Fruit fly (Drosophila melanogaster): ENCODE results near the gene sina.

sina gene

DNA sequence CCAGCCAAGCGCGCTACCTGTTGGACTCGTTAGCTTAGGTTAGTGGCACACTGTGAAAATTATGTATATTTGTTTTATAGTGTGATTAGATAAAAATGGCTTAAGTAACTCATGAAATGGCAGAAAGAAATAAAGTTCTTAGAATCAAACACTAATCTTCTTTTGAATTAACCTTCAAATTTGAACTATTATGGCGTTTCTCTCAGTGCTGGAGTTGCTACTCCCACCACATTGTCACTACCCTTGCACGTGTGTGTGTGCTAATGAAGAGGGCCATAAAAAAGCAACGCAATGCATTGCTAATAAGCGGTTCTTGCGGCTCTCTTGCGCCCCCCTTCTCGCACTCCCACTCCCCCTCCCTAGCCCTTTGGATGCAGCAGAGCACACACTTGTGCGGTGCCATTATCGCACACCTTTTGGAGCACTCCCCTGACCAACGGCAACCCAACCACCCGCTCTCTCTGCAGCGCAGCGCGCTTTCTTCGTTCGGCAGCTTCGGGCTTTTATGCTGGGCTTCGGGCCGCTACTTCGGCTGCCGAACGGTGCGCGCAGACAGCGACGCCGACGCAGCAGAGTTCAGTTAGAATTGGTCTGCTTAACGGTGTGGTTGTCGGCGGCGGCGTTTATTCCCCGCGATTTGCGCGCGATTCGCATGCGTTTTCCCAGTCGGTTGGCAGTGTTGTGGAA lies 37.2 kb downstream of the sina start (continued):
- TF ChIP-seq Bgb (GFP tag; IDR thresholded peaks at IDR 0.05; ENCODE audit: partially characterized antibody) = peak; percentile 43; the same call in 1 of the 2 replicates
- TF ChIP-seq CG9727 (GFP tag; optimal IDR thresholded peaks at IDR 0.05) = peak; percentile 85
- peak; percentile 54 for TF ChIP-seq CG2116 (GFP tag; optimal IDR thresholded peaks at IDR 0.05)
- TF ChIP-seq Ada2b (GFP tag; IDR thresholded peaks at IDR 0.05) = peak; percentile 88
- peak; percentile 90 for TF ChIP-seq lmd (GFP tag; IDR thresholded peaks at IDR 0.05)
- TF ChIP-seq CG7271 (tag; optimal IDR thresholded peaks at IDR 0.05) = peak; percentile 69
- peak; percentile 54 for TF ChIP-seq Hey (tag; optimal IDR thresholded peaks at IDR 0.05)
- TF ChIP-seq CG8478 (optimal IDR thresholded peaks at IDR 0.05) = no peak

DNA sequence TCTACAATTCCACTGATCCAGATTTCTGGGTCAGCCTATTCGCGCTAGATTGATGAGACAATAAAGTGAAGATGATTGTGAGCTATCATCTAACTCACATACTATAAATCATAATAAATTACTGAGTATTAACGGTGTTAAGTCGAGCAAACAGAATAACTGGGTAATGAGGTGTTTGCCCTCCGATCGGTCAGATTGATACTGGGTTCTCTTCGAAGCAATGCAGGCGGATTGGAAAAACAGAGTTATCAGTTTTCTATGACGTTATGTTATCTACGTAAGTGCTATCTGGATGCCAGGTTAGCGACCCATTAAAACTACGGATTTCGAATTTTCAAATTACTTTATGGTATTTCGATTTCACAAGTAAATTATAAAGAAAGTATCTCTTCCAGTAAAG lies 38.4 kb downstream of the sina start:
- TF ChIP-seq Asciz (GFP tag; optimal IDR thresholded peaks at IDR 0.05) (peak; percentile 16), CG43689 (GFP tag; IDR thresholded peaks at IDR 0.05) (no peak), CG32772 (GFP tag; IDR thresholded peaks at IDR 0.05) (no peak), sens (GFP tag) (peak; percentile 74), grn (GFP tag; optimal IDR thresholded peaks at IDR 0.05) (peak; percentile 61), CG3065 (GFP tag; optimal IDR thresholded peaks at IDR 0.05) (no peak), lab (GFP tag; optimal IDR thresholded peaks at IDR 0.05) (peak; percentile 56), twi (tag; optimal IDR thresholded peaks at IDR 0.05) (no peak)

DNA sequence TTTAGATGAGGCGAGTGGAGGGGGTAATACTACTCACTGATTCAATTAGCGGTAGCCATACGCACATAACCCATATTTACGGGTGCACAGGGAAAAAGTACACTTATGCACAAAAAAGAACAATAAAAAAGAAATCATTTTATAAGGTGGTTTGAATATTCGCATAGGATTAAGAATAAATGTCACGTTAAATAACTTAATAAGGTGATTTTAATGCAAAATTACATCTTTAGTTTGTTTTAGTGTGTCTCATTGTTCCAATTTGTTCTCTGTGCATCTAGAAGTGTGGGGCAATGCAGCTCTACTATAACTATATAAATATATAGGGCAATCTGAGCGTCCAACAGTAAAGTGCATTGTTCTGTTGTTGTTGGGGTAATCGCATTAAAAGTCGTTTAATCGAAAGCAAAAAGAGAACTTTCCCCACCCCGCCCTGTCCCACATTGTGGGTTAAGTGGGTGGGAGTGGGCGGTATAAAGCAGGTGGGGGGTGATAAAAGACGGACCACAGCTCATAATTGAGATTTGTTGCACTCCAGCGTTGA lies 39.2 kb downstream of the sina start:
- TF ChIP-seq Poxn (GFP tag; IDR thresholded peaks at IDR 0.05) = no peak
- TF ChIP-seq fd96Cb (tag; optimal IDR thresholded peaks at IDR 0.05) = peak; percentile 24
- TF ChIP-seq klu (GFP tag; IDR thresholded peaks at IDR 0.05) = no peak
- no peak for TF ChIP-seq vvl (GFP tag; IDR thresholded peaks at IDR 0.05)
- no peak for TF ChIP-seq abd-A (tag; optimal IDR thresholded peaks at IDR 0.05)
- TF ChIP-seq CG8359 (GFP tag; optimal IDR thresholded peaks at IDR 0.05; ENCODE audit: borderline replicate concordance) = peak; percentile 6
- peak; percentile 21 for TF ChIP-seq CG2678 (tag; optimal IDR thresholded peaks at IDR 0.05)
- 0 out of 3 replicates have a peak, but pooled peaks have one; percentile 16 for TF ChIP-seq row (GFP tag; IDR thresholded peaks at IDR 0.05)
- TF ChIP-seq ken (GFP tag; IDR thresholded peaks at IDR 0.05) = no peak
- TF ChIP-seq phol (tag; optimal IDR thresholded peaks at IDR 0.05) = peak; percentile 14
- no peak for TF ChIP-seq sisA (GFP tag; IDR thresholded peaks at IDR 0.05)
- peak; percentile 26; the same call in 1 of the 3 replicates for TF ChIP-seq zfh1 (GFP tag; IDR thresholded peaks at IDR 0.05)
- no peak for TF ChIP-seq slp2 (GFP tag; optimal IDR thresholded peaks at IDR 0.05)
- TF ChIP-seq CG1603 (tag; optimal IDR thresholded peaks at IDR 0.05) = peak; percentile 25
- TF ChIP-seq Ptx1 (GFP tag; IDR thresholded peaks at IDR 0.05) = 0 out of 2 replicates have a peak, but pooled peaks have one; percentile 9
- TF ChIP-seq bsh (GFP tag; optimal IDR thresholded peaks at IDR 0.05) = peak in 1 of 2 experiments; percentile 58
- TF ChIP-seq Drgx (GFP tag; IDR thresholded peaks at IDR 0.05) = peak; percentile 63; the same call in 1 of the 2 replicates
- 0 out of 2 replicates have a peak, but pooled peaks have one; percentile 14 for TF ChIP-seq CG31441 (GFP tag; IDR thresholded peaks at IDR 0.05)
- TF ChIP-seq CG17359 (tag; optimal IDR thresholded peaks at IDR 0.05) = peak; percentile 30
- TF ChIP-seq prd (optimal IDR thresholded peaks at IDR 0.05) = no peak
- peak; percentile 41; the same call in 1 of the 3 replicates for TF ChIP-seq prd (GFP tag; IDR thresholded peaks at IDR 0.05)
- TF ChIP-seq HLH54F (GFP tag; optimal IDR thresholded peaks at IDR 0.05) = no peak
- TF ChIP-seq CG4707 (GFP tag; optimal IDR thresholded peaks at IDR 0.05) = no peak
- no peak for TF ChIP-seq cato (GFP tag; optimal IDR thresholded peaks at IDR 0.05; ENCODE audit: borderline replicate concordance)
- TF ChIP-seq CG8290 (GFP tag; optimal IDR thresholded peaks at IDR 0.05) = no peak
- no peak for TF ChIP-seq CG8290 (tag; optimal IDR thresholded peaks at IDR 0.05)
- TF ChIP-seq gem (tag; optimal IDR thresholded peaks at IDR 0.05) = peak; percentile 35
- no peak for TF ChIP-seq CG4360 (GFP tag; IDR thresholded peaks at IDR 0.05)
- no peak for TF ChIP-seq CG14965 (GFP tag; optimal IDR thresholded peaks at IDR 0.05; ENCODE audit: borderline replicate concordance)
- TF ChIP-seq CG32772 (GFP tag; IDR thresholded peaks at IDR 0.05) = 0 out of 2 replicates have a peak, but pooled peaks have one; percentile 18
- TF ChIP-seq CG11504 (tag; optimal IDR thresholded peaks at IDR 0.05) = peak; percentile 35
- no peak for TF ChIP-seq jigr1 (GFP tag; IDR thresholded peaks at IDR 0.05)
